Worm (Caenorhabditis elegans) whole organism, L2 larva: ENCODE data around the gene R166.2.

Experiments used
- nhr-10 ChIP-seq: sonication (generic microtip); optimal IDR thresholded peaks from 2 replicates; lab custom pipeline; 2017; ENCODE audit warnings: missing biosample characterization, missing genetic modification characterization
- nhr-77 ChIP-seq: fragments of 150-350 bp; optimal IDR thresholded peaks from 2 replicates; lab custom pipeline; 2014; ENCODE audit warnings: missing biosample characterization, missing genetic modification characterization

DNA sequence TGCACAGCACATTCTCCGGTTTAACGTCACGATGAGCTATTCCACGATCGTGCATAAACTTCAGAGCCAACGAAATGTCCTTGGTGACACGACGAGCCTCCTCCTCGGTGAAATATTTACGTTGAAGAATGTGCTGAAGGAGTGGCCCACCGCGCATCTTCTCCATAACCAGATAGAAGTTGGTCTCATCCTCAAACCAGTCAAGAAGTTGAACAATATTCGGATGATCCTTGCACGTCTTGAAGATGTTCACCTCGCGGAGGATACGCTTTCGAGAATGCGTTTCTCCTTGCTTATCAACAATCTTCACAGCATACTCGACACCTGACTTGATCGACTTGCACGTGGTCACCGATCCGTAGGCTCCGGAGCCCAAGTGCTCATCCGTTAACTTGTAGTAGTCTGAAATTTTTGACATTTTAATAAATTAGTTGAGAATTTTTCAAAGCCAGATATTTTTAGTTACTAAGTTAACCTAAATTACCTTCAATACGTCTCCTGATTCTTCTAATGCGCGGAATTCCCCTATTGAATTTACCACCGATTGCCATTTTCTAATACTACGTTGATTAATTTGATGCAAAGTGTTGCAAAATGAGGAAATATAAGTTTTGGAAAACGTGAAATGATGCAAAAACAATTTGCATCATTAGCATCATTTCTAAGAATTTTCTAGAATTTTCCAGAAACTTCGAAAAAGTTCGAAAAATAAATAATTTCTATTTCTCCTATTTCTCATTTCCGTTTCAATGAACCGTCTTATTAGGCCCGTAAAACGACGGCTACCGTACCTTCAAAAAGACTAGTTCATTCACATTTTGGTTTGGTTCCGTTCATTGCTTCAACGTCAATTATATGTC, 8.7 kb upstream of the R166.2 start:
- TF ChIP-seq nhr-77 (tag; lab: Kevin White, UChicago) (no peak), nhr-10 (no peak)
